Worm (Caenorhabditis elegans) whole organism, L2 larva: Measurements from ENCODE around the gene W04E12.4.

Experiments used
- ama-1 ChIP-seq: fragments of 150-350 bp; optimal IDR thresholded peaks from 2 replicates; lab custom pipeline; 2018; ENCODE audit warnings: inconsistent platforms
- elt-1 ChIP-seq: fragments of 150-350 bp; optimal IDR thresholded peaks from 2 replicates; lab custom pipeline; 2014; ENCODE audit warnings: missing biosample characterization, missing genetic modification characterization
- elt-3 ChIP-seq: sonication (generic microtip); optimal IDR thresholded peaks from 2 replicates; lab custom pipeline; 2017; ENCODE audit warnings: missing biosample characterization, missing genetic modification characterization
- fos-1 ChIP-seq: fragments of 150-350 bp; optimal IDR thresholded peaks from 2 replicates; lab custom pipeline; 2014; ENCODE audit warnings: missing biosample characterization, missing genetic modification characterization
- lin-13 ChIP-seq: fragments of 150-350 bp; optimal IDR thresholded peaks from 2 replicates; lab custom pipeline; 2014; ENCODE audit warnings: missing biosample characterization, missing genetic modification reagents, missing genetic modification characterization
- nhr-11 ChIP-seq: fragments of 150-350 bp; optimal IDR thresholded peaks from 2 replicates; lab custom pipeline; 2014; ENCODE audit warnings: missing biosample characterization, missing genetic modification characterization
- nhr-77 ChIP-seq: fragments of 150-350 bp; optimal IDR thresholded peaks from 2 replicates; lab custom pipeline; 2014; ENCODE audit warnings: missing biosample characterization, missing genetic modification characterization
- skn-1 ChIP-seq: sonication (generic microtip); optimal IDR thresholded peaks from 2 replicates; lab custom pipeline; 2017; ENCODE audit warnings: missing biosample characterization, missing genetic modification characterization
- unc-39 ChIP-seq: fragments of 150-350 bp; optimal IDR thresholded peaks from 2 replicates; lab custom pipeline; 2014; ENCODE audit warnings: missing biosample characterization, missing genetic modification characterization
- unc-55 ChIP-seq: fragments of 150-350 bp; sonication (generic microtip); optimal IDR thresholded peaks from 3 replicates; lab custom pipeline; 2014; ENCODE audit warnings: missing biosample characterization, missing genetic modification reagents, missing genetic modification characterization

DNA sequence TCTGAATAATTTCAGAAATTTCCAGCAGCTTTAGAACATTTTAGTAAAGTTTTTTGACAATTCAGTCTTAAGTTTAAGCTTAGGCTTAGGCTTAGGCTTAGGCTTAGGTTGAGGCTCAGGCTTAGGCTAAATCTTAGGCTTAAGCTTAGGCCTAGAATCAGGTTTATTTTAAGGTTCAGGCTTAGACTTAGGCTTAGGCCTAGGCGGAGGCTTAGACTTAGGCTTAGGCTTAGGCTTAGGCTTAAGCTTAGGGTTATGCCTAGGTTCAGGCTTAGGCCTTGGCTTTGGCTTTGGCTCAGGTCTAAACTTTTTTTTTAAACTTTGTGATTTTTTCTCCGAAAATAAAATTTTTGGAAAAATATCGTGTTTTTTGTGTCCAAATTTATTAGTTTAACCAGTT, 24.7 kb upstream of the W04E12.4 start:
- no peak for TF ChIP-seq lin-13 (GFP tag; lab: Kevin White, UChicago)
- TF ChIP-seq unc-55 (GFP tag; lab: Kevin White, UChicago) = no peak
- no peak for TF ChIP-seq elt-3
- TF ChIP-seq nhr-11 (tag; lab: Kevin White, UChicago) = no peak
- TF ChIP-seq ama-1 (lab: Kevin White, UChicago) = no peak
- no peak for TF ChIP-seq elt-1
- no peak for TF ChIP-seq unc-39
- TF ChIP-seq nhr-77 = no peak
- TF ChIP-seq fos-1 = no peak
- no peak for TF ChIP-seq skn-1 (tag; lab: Kevin White, UChicago)
